Worm (Caenorhabditis elegans) whole organism, mixed stage, embryonic: ENCODE results near the gene fbxa-166.

Experiments used
- M03D4.4 ChIP-seq: sonication (generic microtip); optimal IDR thresholded peaks from 2 replicates; lab custom pipeline; 2017; ENCODE audit warnings: mild to moderate bottlenecking, missing genetic modification characterization, missing compliant biosample characterization
- bed-3 ChIP-seq: fragments of 200-800 bp; sonication (Bioruptor generic); optimal IDR thresholded peaks from 3 replicates; lab custom pipeline; 2018; ENCODE audit warnings: mild to moderate bottlenecking, missing genetic modification characterization, moderate library complexity, missing compliant biosample characterization
- blmp-1 ChIP-seq: fragments of 150-350 bp; optimal IDR thresholded peaks from 2 replicates; lab custom pipeline; 2014; ENCODE audit warnings: missing biosample characterization, missing genetic modification characterization
- ceh-83 ChIP-seq: fragments of 200-800 bp; sonication (Bioruptor generic); optimal IDR thresholded peaks from 2 replicates; lab custom pipeline; 2018; ENCODE audit warnings: mild to moderate bottlenecking, missing genetic modification characterization, missing compliant biosample characterization
- ces-1 ChIP-seq: fragments of 150-350 bp; optimal IDR thresholded peaks from 2 replicates; lab custom pipeline; 2014; ENCODE audit warnings: missing biosample characterization, missing genetic modification reagents, missing genetic modification characterization
- cnd-1 ChIP-seq: fragments of 200-800 bp; sonication (Bioruptor generic); optimal IDR thresholded peaks from 2 replicates; lab custom pipeline; 2018; ENCODE audit warnings: mild to moderate bottlenecking, missing genetic modification characterization, missing compliant biosample characterization
- drap-1 ChIP-seq: fragments of 200-800 bp; sonication (Bioruptor generic); optimal IDR thresholded peaks from 3 replicates; lab custom pipeline; 2018; ENCODE audit warnings: mild to moderate bottlenecking, missing genetic modification characterization, missing compliant biosample characterization
- elt-1 ChIP-seq: sonication (generic microtip); optimal IDR thresholded peaks from 2 replicates; lab custom pipeline; 2017; ENCODE audit warnings: missing genetic modification characterization, mild to moderate bottlenecking, missing compliant biosample characterization, antibody characterized with exemption, moderate library complexity, borderline replicate concordance; ENCODE audit not compliant: insufficient read depth
- elt-3 ChIP-seq: fragments of 150-350 bp; optimal IDR thresholded peaks from 2 replicates; lab custom pipeline; 2014; ENCODE audit warnings: missing biosample characterization, missing genetic modification characterization
- flh-1 ChIP-seq: fragments of 200-800 bp; sonication (Bioruptor generic); optimal IDR thresholded peaks from 2 replicates; lab custom pipeline; 2018; ENCODE audit warnings: mild to moderate bottlenecking, missing genetic modification characterization, moderate library complexity, missing compliant biosample characterization
- ham-2 ChIP-seq: fragments of 200-800 bp; sonication (Bioruptor generic); optimal IDR thresholded peaks from 2 replicates; lab custom pipeline; 2018; ENCODE audit warnings: mild to moderate bottlenecking, missing genetic modification characterization, missing compliant biosample characterization
- hlh-1 ChIP-seq: fragments of 150-350 bp; optimal IDR thresholded peaks from 2 replicates; lab custom pipeline; 2014; ENCODE audit warnings: missing biosample characterization, missing genetic modification reagents, missing genetic modification characterization
- lin-32 ChIP-seq: fragments of 200-800 bp; sonication (Bioruptor generic); optimal IDR thresholded peaks from 2 replicates; lab custom pipeline; 2018; ENCODE audit warnings: mild to moderate bottlenecking, missing genetic modification characterization, missing compliant biosample characterization
- lsy-2 ChIP-seq: fragments of 150-350 bp; optimal IDR thresholded peaks from 2 replicates; lab custom pipeline; 2014; ENCODE audit warnings: missing biosample characterization, missing genetic modification characterization
- mab-5 ChIP-seq: fragments of 150-350 bp; optimal IDR thresholded peaks from 2 replicates; lab custom pipeline; 2014; ENCODE audit warnings: missing biosample characterization, missing genetic modification characterization
- mep-1 ChIP-seq: fragments of 150-350 bp; optimal IDR thresholded peaks from 2 replicates; lab custom pipeline; 2017; ENCODE audit warnings: missing biosample characterization, missing genetic modification reagents, missing genetic modification characterization, inconsistent platforms
- mls-2 ChIP-seq: sonication (generic microtip); optimal IDR thresholded peaks from 2 replicates; lab custom pipeline; 2016; ENCODE audit warnings: mild to moderate bottlenecking, missing genetic modification characterization, moderate library complexity, missing compliant biosample characterization
- nhr-12 ChIP-seq: fragments of 150-350 bp; optimal IDR thresholded peaks from 2 replicates; lab custom pipeline; 2014; ENCODE audit warnings: missing biosample characterization, missing genetic modification characterization
- nhr-2 ChIP-seq: fragments of 150-350 bp; optimal IDR thresholded peaks from 2 replicates; lab custom pipeline; 2014; ENCODE audit warnings: missing biosample characterization, missing genetic modification characterization
- nhr-28 ChIP-seq: fragments of 150-350 bp; optimal IDR thresholded peaks from 2 replicates; lab custom pipeline; 2014; ENCODE audit warnings: missing biosample characterization, missing genetic modification characterization
- nhr-76 ChIP-seq: sonication (generic microtip); optimal IDR thresholded peaks from 2 replicates; lab custom pipeline; 2017; ENCODE audit warnings: missing biosample characterization, missing genetic modification characterization
- pha-4 ChIP-seq: fragments of 150-350 bp; optimal IDR thresholded peaks from 2 replicates; lab custom pipeline; 2018; ENCODE audit warnings: missing biosample characterization, missing genetic modification reagents, missing genetic modification characterization
- sem-2 ChIP-seq: fragments of 200-800 bp; sonication (Bioruptor generic); optimal IDR thresholded peaks from 2 replicates; lab custom pipeline; 2018; ENCODE audit warnings: mild to moderate bottlenecking, missing genetic modification characterization, missing compliant biosample characterization
- sptf-1 ChIP-seq: sonication (generic microtip); optimal IDR thresholded peaks from 2 replicates; lab custom pipeline; 2017; ENCODE audit warnings: mild to moderate bottlenecking, missing genetic modification characterization, moderate library complexity, missing compliant biosample characterization
- tbx-8 ChIP-seq: fragments of 200-800 bp; sonication (Bioruptor generic); optimal IDR thresholded peaks from 2 replicates; lab custom pipeline; 2018; ENCODE audit warnings: mild to moderate bottlenecking, missing genetic modification characterization, moderate library complexity, missing compliant biosample characterization
- unc-120 ChIP-seq: sonication (generic microtip); optimal IDR thresholded peaks from 2 replicates; lab custom pipeline; 2017; ENCODE audit warnings: missing genetic modification characterization, missing compliant biosample characterization; ENCODE audit not compliant: poor library complexity, severe bottlenecking
- unc-39 ChIP-seq: fragments of 150-350 bp; optimal IDR thresholded peaks from 2 replicates; lab custom pipeline; 2014; ENCODE audit warnings: missing biosample characterization, missing genetic modification characterization
- unc-62 ChIP-seq: fragments of 150-350 bp; optimal IDR thresholded peaks from 2 replicates; lab custom pipeline; 2014; ENCODE audit warnings: missing biosample characterization, missing genetic modification reagents, missing genetic modification characterization
- zip-8 ChIP-seq: fragments of 150-350 bp; optimal IDR thresholded peaks from 2 replicates; lab custom pipeline; 2014; ENCODE audit warnings: missing biosample characterization, missing genetic modification characterization
- ztf-11 ChIP-seq: fragments of 150-350 bp; optimal IDR thresholded peaks from 2 replicates; lab custom pipeline; 2014; ENCODE audit warnings: missing biosample characterization, missing genetic modification characterization

Gene fbxa-166

ce11 chrII:1576772-1577171 is 42.1 kb downstream of the fbxa-166 start:
- TF ChIP-seq drap-1 (GFP tag; lab: Kevin White, UChicago) (no peak), mab-5 (tag; lab: Kevin White, UChicago) (no peak), nhr-76 (tag; lab: Kevin White, UChicago) (no peak), ceh-83 (no peak), tbx-8 (no peak), nhr-28 (tag; lab: Kevin White, UChicago) (no peak), sem-2 (GFP tag; lab: Kevin White, UChicago) (no peak), pha-4 (no peak), blmp-1 (tag; lab: Kevin White, UChicago) (no peak), lin-32 (GFP tag; lab: Kevin White, UChicago) (no peak), nhr-12 (tag; lab: Kevin White, UChicago) (no peak), nhr-2 (tag; lab: Kevin White, UChicago) (no peak), lsy-2 (tag; lab: Kevin White, UChicago) (no peak), mep-1 (tag; lab: Kevin White, UChicago) (no peak), cnd-1 (tag; lab: Kevin White, UChicago) (no peak), bed-3 (GFP tag; lab: Kevin White, UChicago) (no peak)

ce11 chrII:1576030-1576429 is 42.8 kb downstream of the fbxa-166 start, which contains the start of gene K05F6.10:
Gene K05F6.10 (minus strand): TSS chrII:1576130.
- no peak for TF ChIP-seq unc-39 (tag; lab: Kevin White, UChicago)
- no peak for TF ChIP-seq ces-1 (GFP tag; lab: Kevin White, UChicago)
- TF ChIP-seq zip-8: no peak
- TF ChIP-seq ceh-83: no peak
- no peak for TF ChIP-seq ham-2
- TF ChIP-seq drap-1 (GFP tag; lab: Kevin White, UChicago): no peak
- TF ChIP-seq elt-1: no peak
- no peak for TF ChIP-seq blmp-1 (tag; lab: Kevin White, UChicago)
- TF ChIP-seq lsy-2 (tag; lab: Kevin White, UChicago): no peak
- no peak for TF ChIP-seq ztf-11 (tag; lab: Kevin White, UChicago)
- TF ChIP-seq M03D4.4 (tag; lab: Kevin White, UChicago): no peak
- no peak for TF ChIP-seq nhr-12 (tag; lab: Kevin White, UChicago)
- no peak for TF ChIP-seq bed-3 (GFP tag; lab: Kevin White, UChicago)
- TF ChIP-seq elt-3 (tag; lab: Kevin White, UChicago): no peak
- no peak for TF ChIP-seq mls-2
- no peak for TF ChIP-seq nhr-28 (tag; lab: Kevin White, UChicago)
- no peak for TF ChIP-seq hlh-1
- TF ChIP-seq unc-120 (tag; lab: Kevin White, UChicago): no peak
- TF ChIP-seq nhr-76 (tag; lab: Kevin White, UChicago): no peak
- TF ChIP-seq unc-62 (GFP tag; lab: Kevin White, UChicago): no peak

ce11 chrII:1571032-1571431 is 47.8 kb downstream of the fbxa-166 start, which contains the start of gene fbxb-46:
Gene fbxb-46 (minus strand): TSS chrII:1571132.
- TF ChIP-seq unc-120 (tag; lab: Kevin White, UChicago) (no peak), mls-2 (no peak), elt-1 (no peak), elt-3 (tag; lab: Kevin White, UChicago) (no peak), mep-1 (tag; lab: Kevin White, UChicago) (no peak), cnd-1 (tag; lab: Kevin White, UChicago) (no peak), ces-1 (GFP tag; lab: Kevin White, UChicago) (no peak), sptf-1 (tag; lab: Kevin White, UChicago) (no peak), mab-5 (tag; lab: Kevin White, UChicago) (no peak), bed-3 (GFP tag; lab: Kevin White, UChicago) (no peak), lsy-2 (tag; lab: Kevin White, UChicago) (no peak)

ce11 chrII:1568214-1568613 is 50.6 kb downstream of the fbxa-166 start, which contains the start of gene fbxb-49:
Gene fbxb-49 (plus strand): TSS chrII:1568514.
- TF ChIP-seq cnd-1 (tag; lab: Kevin White, UChicago) (no peak), flh-1 (GFP tag; lab: Kevin White, UChicago) (no peak)

ce11 chrII:1567646-1568045 is 51.2 kb downstream of the fbxa-166 start, which contains the start of gene K05F6.8:
Gene K05F6.8 (minus strand): TSS chrII:1567746.
- TF ChIP-seq tbx-8: no peak
- TF ChIP-seq ceh-83: no peak
- no peak for TF ChIP-seq unc-62 (GFP tag; lab: Kevin White, UChicago)
- no peak for TF ChIP-seq elt-3 (tag; lab: Kevin White, UChicago)
- no peak for TF ChIP-seq nhr-28 (tag; lab: Kevin White, UChicago)
- no peak for TF ChIP-seq drap-1 (GFP tag; lab: Kevin White, UChicago)
- TF ChIP-seq flh-1 (GFP tag; lab: Kevin White, UChicago): no peak
- TF ChIP-seq hlh-1: no peak
